Fruit fly (Drosophila melanogaster) whole organism, embryonic: ENCODE measurements around the gene CG14082.

Source experiments
- Atf-2 ChIP-seq: fragments of 200-800 bp; sonication (Bioruptor generic); optimal IDR thresholded peaks from 2 replicates; lab custom pipeline; 2016; ENCODE audit warnings: missing biosample characterization, missing genetic modification characterization
- CG10979 ChIP-seq: fragments of 200-800 bp; sonication (Bioruptor generic); optimal IDR thresholded peaks from 2 replicates; lab custom pipeline; 2018; ENCODE audit warnings: missing biosample characterization, mild to moderate bottlenecking, missing genetic modification characterization, moderate library complexity
- CG11456 ChIP-seq: fragments of 200-800 bp; sonication (Bioruptor generic); IDR thresholded peaks from 3 replicates; pipeline ENCODE4 v1.3.6; 2022; ENCODE audit warnings: missing biosample characterization, missing genetic modification characterization
- CG12104 ChIP-seq: fragments of 200-800 bp; sonication (Bioruptor generic); optimal IDR thresholded peaks from 3 replicates; lab custom pipeline; 2016; ENCODE audit warnings: missing biosample characterization, missing genetic modification characterization
- CG12219 ChIP-seq: fragments of 200-800 bp; sonication (Bioruptor generic); optimal IDR thresholded peaks from 3 replicates; lab custom pipeline; 2018; ENCODE audit warnings: missing biosample characterization, mild to moderate bottlenecking, missing genetic modification characterization
- CG12942 ChIP-seq: fragments of 200-800 bp; sonication (Bioruptor generic); optimal IDR thresholded peaks from 3 replicates; lab custom pipeline; 2016; ENCODE audit warnings: missing biosample characterization, missing genetic modification characterization
- CG13775 ChIP-seq: fragments of 200-800 bp; sonication (Bioruptor generic); optimal IDR thresholded peaks from 3 replicates; lab custom pipeline; 2017; ENCODE audit warnings: missing biosample characterization, mild to moderate bottlenecking, missing genetic modification characterization
- CG15696 ChIP-seq: fragments of 200-800 bp; sonication (Bioruptor generic); optimal IDR thresholded peaks from 2 replicates; lab custom pipeline; 2019; ENCODE audit warnings: missing biosample characterization, mild to moderate bottlenecking, missing genetic modification characterization, moderate library complexity
- CG16779 ChIP-seq: fragments of 200-800 bp; sonication (Bioruptor generic); IDR thresholded peaks from 2 replicates; pipeline ENCODE4 v1.3.6; 2022; ENCODE audit warnings: missing biosample characterization, missing genetic modification characterization
- CG17912 ChIP-seq: fragments of 200-800 bp; sonication (Bioruptor generic); optimal IDR thresholded peaks from 2 replicates; lab custom pipeline; 2018; ENCODE audit warnings: missing biosample characterization, mild to moderate bottlenecking, missing genetic modification characterization
- CG18011 ChIP-seq: fragments of 200-800 bp; sonication (Bioruptor generic); optimal IDR thresholded peaks from 2 replicates; lab custom pipeline; 2017; ENCODE audit warnings: missing biosample characterization, missing genetic modification characterization, mild to moderate bottlenecking, moderate library complexity, missing genotype
- CG2116 ChIP-seq: fragments of 200-800 bp; sonication (Bioruptor generic); optimal IDR thresholded peaks from 3 replicates; lab custom pipeline; 2018; ENCODE audit warnings: missing biosample characterization, mild to moderate bottlenecking, missing genetic modification characterization
- CG2712 ChIP-seq: fragments of 200-800 bp; optimal IDR thresholded peaks from 3 replicates; lab custom pipeline; 2019; ENCODE audit warnings: missing biosample characterization, mild to moderate bottlenecking, missing genetic modification characterization, moderate library complexity
- CG2889 ChIP-seq: fragments of 200-800 bp; sonication (Bioruptor generic); IDR thresholded peaks from 3 replicates; pipeline ENCODE4 v1.3.6; 2022; ENCODE audit warnings: missing biosample characterization, missing genetic modification characterization
- CG3163 ChIP-seq: fragments of 200-800 bp; sonication (Bioruptor generic); optimal IDR thresholded peaks from 3 replicates; lab custom pipeline; 2016; ENCODE audit warnings: missing biosample characterization, missing genetic modification characterization
- CG3847 ChIP-seq: fragments of 200-800 bp; sonication (Bioruptor generic); IDR thresholded peaks from 2 replicates; pipeline ENCODE4 v1.3.6; 2022; ENCODE audit warnings: missing biosample characterization, missing genetic modification characterization
- CG42726 ChIP-seq: fragments of 200-800 bp; sonication (Bioruptor generic); IDR thresholded peaks from 2 replicates; pipeline ENCODE4 v1.3.6; 2022; ENCODE audit warnings: missing biosample characterization, missing genetic modification characterization; ENCODE audit not compliant: partially characterized antibody
- CG4282 ChIP-seq: fragments of 200-800 bp; sonication (Bioruptor generic); optimal IDR thresholded peaks from 2 replicates; lab custom pipeline; 2016; ENCODE audit warnings: missing biosample characterization, missing genetic modification characterization
- CG6683 ChIP-seq: fragments of 200-800 bp; sonication (Bioruptor generic); optimal IDR thresholded peaks from 2 replicates; lab custom pipeline; 2017; ENCODE audit warnings: missing biosample characterization, mild to moderate bottlenecking, missing genetic modification characterization, missing genetic modification reagents
- CG7357 ChIP-seq: fragments of 200-800 bp; sonication (Bioruptor generic); IDR thresholded peaks from 3 replicates; pipeline ENCODE4 v1.3.6; 2022; ENCODE audit warnings: missing biosample characterization, missing genetic modification characterization
- CG7372 ChIP-seq: fragments of 200-800 bp; sonication (Bioruptor generic); IDR thresholded peaks from 2 replicates; pipeline ENCODE4 v1.3.6; 2022; ENCODE audit warnings: missing biosample characterization, missing genetic modification characterization
- Dbx ChIP-seq: fragments of 200-800 bp; sonication (Bioruptor generic); IDR thresholded peaks from 3 replicates; pipeline ENCODE4 v1.3.6; 2022; ENCODE audit warnings: missing biosample characterization, missing genetic modification characterization
- Dek ChIP-seq: fragments of 200-800 bp; sonication (Bioruptor generic); optimal IDR thresholded peaks from 3 replicates; lab custom pipeline; 2019; ENCODE audit warnings: missing biosample characterization, mild to moderate bottlenecking, missing genetic modification characterization, moderate library complexity
- E2f1 ChIP-seq: fragments of 200-800 bp; sonication (Bioruptor generic); IDR thresholded peaks from 2 replicates; pipeline ENCODE4 v1.3.6; 2022; ENCODE audit warnings: missing biosample characterization, missing genetic modification characterization
- Fer2 ChIP-seq: fragments of 200-800 bp; sonication (Bioruptor generic); optimal IDR thresholded peaks from 2 replicates; lab custom pipeline; 2018; ENCODE audit warnings: missing biosample characterization, mild to moderate bottlenecking, missing genetic modification characterization, moderate library complexity
- HLH54F ChIP-seq: fragments of 200-800 bp; sonication (Bioruptor generic); optimal IDR thresholded peaks from 3 replicates; lab custom pipeline; 2016; ENCODE audit warnings: missing biosample characterization, missing genetic modification characterization
- HLHmδ ChIP-seq: fragments of 200-800 bp; sonication (Bioruptor generic); optimal IDR thresholded peaks from 2 replicates; lab custom pipeline; 2018; ENCODE audit warnings: missing biosample characterization, mild to moderate bottlenecking, missing genetic modification characterization, moderate library complexity
- Hr39 ChIP-seq: fragments of >200 bp; optimal IDR thresholded peaks from 2 replicates; lab custom pipeline; 2017
- Lhr ChIP-seq: fragments of 200-800 bp; sonication (Bioruptor generic); optimal IDR thresholded peaks from 3 replicates; lab custom pipeline; 2017; ENCODE audit warnings: mild to moderate bottlenecking, missing biosample characterization, missing genetic modification reagents, missing genetic modification characterization
- Sry-β ChIP-seq: fragments of 200-800 bp; sonication (Bioruptor generic); optimal IDR thresholded peaks from 2 replicates; lab custom pipeline; 2018; ENCODE audit warnings: missing biosample characterization, mild to moderate bottlenecking, missing genetic modification characterization, moderate library complexity
- Usf ChIP-seq: fragments of 200-800 bp; sonication (Bioruptor generic); optimal IDR thresholded peaks from 2 replicates; lab custom pipeline; 2017; ENCODE audit warnings: missing genotype, missing biosample characterization, missing genetic modification characterization
- abd-A ChIP-seq: fragments of 200-800 bp; sonication (Bioruptor generic); optimal IDR thresholded peaks from 3 replicates; lab custom pipeline; 2019; ENCODE audit warnings: missing biosample characterization, mild to moderate bottlenecking, missing genetic modification characterization, moderate library complexity
- ato ChIP-seq: fragments of 200-800 bp; sonication (Bioruptor generic); IDR thresholded peaks from 2 replicates; pipeline ENCODE4 v1.3.6; 2022; ENCODE audit warnings: missing biosample characterization, missing genetic modification characterization; ENCODE audit not compliant: partially characterized antibody
- cwo ChIP-seq: fragments of 200-800 bp; sonication (Bioruptor generic); optimal IDR thresholded peaks from 3 replicates; lab custom pipeline; 2017; ENCODE audit warnings: missing biosample characterization, missing genetic modification characterization, mild to moderate bottlenecking, moderate library complexity, missing genetic modification reagents
- her ChIP-seq: fragments of 200-800 bp; sonication (Bioruptor generic); optimal IDR thresholded peaks from 2 replicates; lab custom pipeline; 2016; ENCODE audit warnings: missing biosample characterization, missing genetic modification characterization
- klu ChIP-seq: fragments of 200-800 bp; sonication (Bioruptor generic); IDR thresholded peaks from 2 replicates; pipeline ENCODE4 v1.3.6; 2022; ENCODE audit warnings: missing biosample characterization, missing genetic modification characterization
- lbe ChIP-seq: fragments of 200-800 bp; sonication (Bioruptor generic); optimal IDR thresholded peaks from 2 replicates; lab custom pipeline; 2016; ENCODE audit warnings: missing biosample characterization, mild to moderate bottlenecking, missing genetic modification characterization
- pho ChIP-seq: fragments of 200-800 bp; sonication (Bioruptor generic); optimal IDR thresholded peaks from 2 replicates; lab custom pipeline; 2016; ENCODE audit warnings: missing biosample characterization, missing genetic modification characterization
- prd ChIP-seq, 3 experiments: fragments of >200 bp in 2 of 3; fragments of 200-800 bp in 1 of 3; sonication (Bioruptor generic) in 1 of 3; optimal IDR thresholded peaks in 2 of 3; IDR thresholded peaks in 1 of 3; 2 replicates in 2 of 3; 3 replicates in 1 of 3; pipeline versions ENCODE4 v1.3.6 to Lab custom; 2017 to 2022; ENCODE audit warnings: missing biosample characterization in 1 of 3, missing genetic modification characterization in 1 of 3
- psq ChIP-seq: fragments of 200-800 bp; sonication (Bioruptor generic); optimal IDR thresholded peaks from 2 replicates; lab custom pipeline; 2017; ENCODE audit warnings: missing biosample characterization, missing genetic modification characterization
- ranshi ChIP-seq: fragments of 200-800 bp; sonication (Bioruptor generic); IDR thresholded peaks from 2 replicates; pipeline ENCODE4 v1.3.6; 2022; ENCODE audit warnings: missing biosample characterization, missing genetic modification characterization
- sens-2 ChIP-seq: fragments of 200-800 bp; sonication (Bioruptor generic); IDR thresholded peaks from 2 replicates; pipeline ENCODE4 v1.3.6; 2022; ENCODE audit warnings: missing biosample characterization, missing genetic modification characterization
- sug ChIP-seq: fragments of 200-800 bp; optimal IDR thresholded peaks from 2 replicates; lab custom pipeline; 2019; ENCODE audit warnings: missing biosample characterization, mild to moderate bottlenecking, missing genetic modification characterization, moderate library complexity
- unpg ChIP-seq: fragments of 200-800 bp; sonication (Bioruptor generic); optimal IDR thresholded peaks from 3 replicates; lab custom pipeline; 2018; ENCODE audit warnings: missing biosample characterization, mild to moderate bottlenecking, missing genetic modification characterization, moderate library complexity
- wor ChIP-seq: fragments of 200-800 bp; sonication (Bioruptor generic); IDR thresholded peaks from 2 replicates; pipeline ENCODE4 v1.3.6; 2022; ENCODE audit warnings: missing biosample characterization, missing genetic modification characterization
- z ChIP-seq: fragments of 200-800 bp; sonication (Bioruptor generic); IDR thresholded peaks from 3 replicates; pipeline ENCODE4 v1.3.6; 2022; ENCODE audit warnings: missing biosample characterization, missing genetic modification characterization
- zfh2 ChIP-seq: fragments of 200-800 bp; sonication (Bioruptor generic); optimal IDR thresholded peaks from 2 replicates; lab custom pipeline; 2016; ENCODE audit warnings: missing biosample characterization, missing genetic modification characterization

The CG14082 gene

dm6 chr3L:19140084-19141011 is 1.6 kb upstream of the CG14082 start (continued):
- TF ChIP-seq Usf (GFP tag; lab: Kevin White, UChicago) (no peak), Lhr (peak; percentile 95), sug (tag; lab: Kevin White, UChicago) (peak; percentile 18)

- peak; percentile 5 for TF ChIP-seq CG17912 (GFP tag; lab: Kevin White, UChicago)
- no peak for TF ChIP-seq CG2116 (GFP tag; lab: Kevin White, UChicago)
- TF ChIP-seq CG16779 (GFP tag; lab: Robert Waterston, UW), result 0 out of 2 replicates have a peak, but pooled peaks have one; percentile 13
- TF ChIP-seq CG3847 (GFP tag; lab: Robert Waterston, UW), result no peak
- TF ChIP-seq pho (GFP tag; lab: Kevin White, UChicago), result no peak
- TF ChIP-seq sens-2, result peak; percentile 51; the same call in 1 of the 2 replicates
- TF ChIP-seq prd (optimal IDR thresholded peaks at IDR 0.05; lab: Kevin White, UChicago), result no peak
- peak; percentile 20; the same call in 1 of the 3 replicates for TF ChIP-seq prd (GFP tag; IDR thresholded peaks at IDR 0.05; lab: Robert Waterston, UW)
- TF ChIP-seq Dek (tag; lab: Kevin White, UChicago), result no peak
- TF ChIP-seq CG10979, result no peak
- no peak for TF ChIP-seq klu (GFP tag; lab: Robert Waterston, UW)
- TF ChIP-seq lbe (GFP tag; lab: Kevin White, UChicago), result no peak
- peak; percentile 46; the same call in 1 of the 3 replicates for TF ChIP-seq CG11456 (GFP tag; lab: Robert Waterston, UW)
- no peak for TF ChIP-seq CG13775 (GFP tag; lab: Kevin White, UChicago)
- no peak for TF ChIP-seq ato
- peak; percentile 66 for TF ChIP-seq abd-A (tag; lab: Kevin White, UChicago)
- 0 out of 2 replicates have a peak, but pooled peaks have one; percentile 14 for TF ChIP-seq E2f1 (GFP tag; lab: Robert Waterston, UW)
- TF ChIP-seq Fer2, result no peak
- no peak for TF ChIP-seq Sry-β (GFP tag; lab: Kevin White, UChicago)
- no peak for TF ChIP-seq CG12104 (GFP tag; lab: Kevin White, UChicago)
- TF ChIP-seq CG7372 (GFP tag; lab: Robert Waterston, UW), result no peak
- TF ChIP-seq ranshi (GFP tag; lab: Robert Waterston, UW), result peak; percentile 45; the same call in 1 of the 2 replicates
- 0 out of 3 replicates have a peak, but pooled peaks have one; percentile 47 for TF ChIP-seq Dbx
- TF ChIP-seq CG15696 (tag; lab: Kevin White, UChicago), result no peak
- peak; percentile 35 for TF ChIP-seq CG12219 (GFP tag; lab: Kevin White, UChicago)
- TF ChIP-seq CG2889 (GFP tag; lab: Robert Waterston, UW), result no peak
- peak; percentile 19 for TF ChIP-seq HLHmδ (GFP tag; lab: Kevin White, UChicago)
- TF ChIP-seq CG12942 (GFP tag; lab: Kevin White, UChicago), result no peak
- no peak for TF ChIP-seq CG42726 (GFP tag; lab: Robert Waterston, UW)
- TF ChIP-seq CG6683, result no peak
- no peak for TF ChIP-seq zfh2 (GFP tag; lab: Kevin White, UChicago)
- TF ChIP-seq wor, result no peak
- TF ChIP-seq CG4282, result no peak
- TF ChIP-seq CG7357 (GFP tag; lab: Robert Waterston, UW), result no peak
- TF ChIP-seq her (GFP tag; lab: Kevin White, UChicago), result no peak
- TF ChIP-seq Hr39 (lab: Kevin White, UChicago), result no peak
- no peak for TF ChIP-seq HLH54F (GFP tag; lab: Kevin White, UChicago)
- no peak for TF ChIP-seq unpg (GFP tag; lab: Kevin White, UChicago)
- no peak for TF ChIP-seq psq (GFP tag; lab: Kevin White, UChicago)
- TF ChIP-seq cwo, result no peak
- no peak for TF ChIP-seq z
- TF ChIP-seq CG2712 (tag; lab: Kevin White, UChicago), result no peak
- TF ChIP-seq CG3163 (GFP tag; lab: Kevin White, UChicago), result no peak
- TF ChIP-seq CG18011 (GFP tag; lab: Kevin White, UChicago), result no peak
- TF ChIP-seq Atf-2, result no peak
Observed at dm6 chr3L:19132586-19132985, 6.2 kb downstream of the CG14082 start.
